Fruit fly (Drosophila melanogaster): ENCODE data around the gene Pdp1.

DNA sequence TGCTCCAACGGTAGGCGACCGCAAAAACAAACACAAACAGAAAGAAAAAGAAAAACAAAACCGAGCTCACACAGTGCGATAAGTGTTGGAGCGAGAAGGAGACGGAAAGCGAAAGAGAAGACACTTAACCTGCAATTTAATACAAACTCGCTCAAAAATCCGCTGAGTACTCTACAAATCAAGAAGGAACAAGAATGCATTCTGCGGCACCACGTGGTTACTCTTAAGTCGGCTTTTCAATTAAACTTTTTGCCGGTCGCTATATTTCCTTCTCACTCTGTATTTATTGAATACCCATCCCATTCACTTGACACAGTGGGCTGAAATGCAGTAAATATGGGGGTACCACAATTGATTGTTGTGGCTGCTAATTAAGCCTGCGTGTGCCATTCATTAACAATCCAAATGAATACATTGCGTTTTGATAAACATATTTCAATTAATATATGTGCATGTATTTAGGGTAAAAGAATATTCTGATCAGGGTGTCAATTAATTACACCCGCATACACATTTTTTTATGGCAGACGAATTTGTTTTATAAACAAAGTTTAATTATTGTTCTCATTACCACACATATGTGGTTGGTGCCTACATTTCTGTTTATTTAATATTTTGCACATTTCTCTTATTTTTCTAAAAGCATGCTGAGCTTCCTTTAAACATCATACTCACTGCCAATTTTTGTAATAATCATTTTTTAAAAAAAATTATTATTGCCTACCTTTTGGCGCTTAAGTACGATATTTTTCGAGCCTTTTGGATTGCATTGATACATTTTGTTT is 4.7 kb downstream of the Pdp1 start:
- TF ChIP-seq OdsH (GFP tag; optimal IDR thresholded peaks at IDR 0.05) (no peak), Dfd (GFP tag; optimal IDR thresholded peaks at IDR 0.05) (no peak), pan (optimal IDR thresholded peaks at IDR 0.05) (no peak), ey (GFP tag; optimal IDR thresholded peaks at IDR 0.05) (no peak), N (GFP tag; optimal IDR thresholded peaks at IDR 0.05) (no peak), tai (GFP tag; optimal IDR thresholded peaks at IDR 0.05) (no peak), Myc (optimal IDR thresholded peaks at IDR 0.05) (no peak), HLH106 (tag; optimal IDR thresholded peaks at IDR 0.05) (no peak), Dif (GFP tag; optimal IDR thresholded peaks at IDR 0.05; ENCODE audit: partially characterized antibody) (no peak), dmrt93B (GFP tag; optimal IDR thresholded peaks at IDR 0.05) (peak; percentile 2), fru (GFP tag; optimal IDR thresholded peaks at IDR 0.05) (no peak), rgr (GFP tag; optimal IDR thresholded peaks at IDR 0.05) (no peak), psq (GFP tag; optimal IDR thresholded peaks at IDR 0.05) (no peak), sv (GFP tag; optimal IDR thresholded peaks at IDR 0.05) (peak; percentile 14)

All from whole organism, wandering third instar larva.